Fruit fly (Drosophila melanogaster): ENCODE measurements around the gene CG13458.

Gene CG13458

dm6 chr3L:15142004-15142890, 28.9 kb downstream of the CG13458 start, which contains the start of gene Pdi (continued):
- TF ChIP-seq Opbp (GFP tag; IDR thresholded peaks at IDR 0.05; ENCODE audit: partially characterized antibody): peak; percentile 75; the same call in 2 of the 3 replicates
- TF ChIP-seq Hr3 (GFP tag; optimal IDR thresholded peaks at IDR 0.05): peak; percentile 9
- TF ChIP-seq amos (GFP tag; IDR thresholded peaks at IDR 0.05; ENCODE audit: partially characterized antibody): peak; percentile 89
- TF ChIP-seq nom (GFP tag; optimal IDR thresholded peaks at IDR 0.05): peak; percentile 53
- TF ChIP-seq ci (GFP tag; IDR thresholded peaks at IDR 0.05): peak; percentile 68; the same call in 1 of the 3 replicates
- peak; percentile 4 for TF ChIP-seq caup (GFP tag; optimal IDR thresholded peaks at IDR 0.05; ENCODE audit: severe bottlenecking)
- peak; percentile 78; the same call in 1 of the 3 replicates for TF ChIP-seq CG34422 (GFP tag; IDR thresholded peaks at IDR 0.05)
- peak; percentile 97 for TF ChIP-seq Dip2 (GFP tag; IDR thresholded peaks at IDR 0.05)
- peak; percentile 83 for TF ChIP-seq trem (tag; optimal IDR thresholded peaks at IDR 0.05)
- no peak; the same call in 1 of the 2 replicates for TF ChIP-seq CG10366 (GFP tag; IDR thresholded peaks at IDR 0.05)
- no peak for TF ChIP-seq Ada2b (GFP tag; IDR thresholded peaks at IDR 0.05)
- TF ChIP-seq HmgD (GFP tag; optimal IDR thresholded peaks at IDR 0.05): peak; percentile 66
- TF ChIP-seq CG7928 (GFP tag; optimal IDR thresholded peaks at IDR 0.05): peak; percentile 26
- peak in 1 of 2 experiments; percentile 18 for TF ChIP-seq crp (GFP tag; optimal IDR thresholded peaks at IDR 0.05)
- TF ChIP-seq BEAF-32 (GFP tag; optimal IDR thresholded peaks at IDR 0.05): peak; percentile 85
- TF ChIP-seq vnd (GFP tag; IDR thresholded peaks at IDR 0.05; ENCODE audit: partially characterized antibody): peak; percentile 49; the same call in 2 of the 3 replicates
- TF ChIP-seq Dref (GFP tag; IDR thresholded peaks at IDR 0.05): peak; percentile 96
- peak; percentile 13 for TF ChIP-seq CG31365 (tag; optimal IDR thresholded peaks at IDR 0.05)
- peak; percentile 74 for TF ChIP-seq CG9797 (GFP tag; optimal IDR thresholded peaks at IDR 0.05)
- no peak for TF ChIP-seq h (optimal IDR thresholded peaks at IDR 0.05)
- TF ChIP-seq grau (tag; optimal IDR thresholded peaks at IDR 0.05): peak; percentile 53
- peak; percentile 80 for TF ChIP-seq CG1603 (tag; optimal IDR thresholded peaks at IDR 0.05)
- peak; percentile 34 for TF ChIP-seq CG17912 (GFP tag; optimal IDR thresholded peaks at IDR 0.05)
- peak; percentile 18 for TF ChIP-seq CG13424 (tag; optimal IDR thresholded peaks at IDR 0.05)
- peak; percentile 57 for TF ChIP-seq Doc3 (GFP tag; IDR thresholded peaks at IDR 0.05; ENCODE audit: partially characterized antibody)
- TF ChIP-seq Bteb2 (GFP tag; optimal IDR thresholded peaks at IDR 0.05): peak; percentile 33
- no peak for TF ChIP-seq Tbp (GFP tag; optimal IDR thresholded peaks at IDR 0.05)
- TF ChIP-seq CG15269 (tag; optimal IDR thresholded peaks at IDR 0.05): peak; percentile 11
- peak; percentile 9 for TF ChIP-seq maf-S (GFP tag; optimal IDR thresholded peaks at IDR 0.05)
- TF ChIP-seq cwo (GFP tag; optimal IDR thresholded peaks at IDR 0.05): peak; percentile 2
- peak; percentile 32 for TF ChIP-seq gem (tag; optimal IDR thresholded peaks at IDR 0.05)
- peak; percentile 54 for TF ChIP-seq Dad (GFP tag; optimal IDR thresholded peaks at IDR 0.05)
- peak; percentile 50 for TF ChIP-seq sug (tag; optimal IDR thresholded peaks at IDR 0.05)
- peak; percentile 33 for TF ChIP-seq oc (tag; optimal IDR thresholded peaks at IDR 0.05)
- no peak for TF ChIP-seq fru (optimal IDR thresholded peaks at IDR 0.05)
- TF ChIP-seq sna (GFP tag; IDR thresholded peaks at IDR 0.05; ENCODE audit: partially characterized antibody): no peak
- TF ChIP-seq sisA (GFP tag; IDR thresholded peaks at IDR 0.05): no peak
- TF ChIP-seq seq (GFP tag; IDR thresholded peaks at IDR 0.05): peak; percentile 43; the same call in 1 of the 2 replicates
- TF ChIP-seq dm (GFP tag; optimal IDR thresholded peaks at IDR 0.05): peak; percentile 33
- TF ChIP-seq CG15011 (GFP tag; optimal IDR thresholded peaks at IDR 0.05): no peak
- peak; percentile 24 for TF ChIP-seq CG3995 (GFP tag; optimal IDR thresholded peaks at IDR 0.05)
- peak; percentile 64 for TF ChIP-seq CG10267 (tag; optimal IDR thresholded peaks at IDR 0.05)
- TF ChIP-seq CG7839 (tag; optimal IDR thresholded peaks at IDR 0.05): peak; percentile 29
- peak; percentile 26 for TF ChIP-seq CG17568 (GFP tag; optimal IDR thresholded peaks at IDR 0.05)
- TF ChIP-seq CG8924 (tag; optimal IDR thresholded peaks at IDR 0.05): peak; percentile 11
- TF ChIP-seq ewg (GFP tag; optimal IDR thresholded peaks at IDR 0.05): peak; percentile 10
- TF ChIP-seq CG30403 (GFP tag; optimal IDR thresholded peaks at IDR 0.05): peak; percentile 21

All from whole organism, embryonic.